Fruit fly (Drosophila melanogaster) whole organism, embryonic: ENCODE results near the gene Amacr.

Source experiments
- Abd-B ChIP-seq: fragments of 200-800 bp; sonication (Bioruptor generic); optimal IDR thresholded peaks from 2 replicates; lab custom pipeline; 2018; ENCODE audit warnings: missing biosample characterization, mild to moderate bottlenecking, missing genetic modification characterization, moderate library complexity
- B-H2 ChIP-seq: fragments of 200-800 bp; sonication (Bioruptor generic); optimal IDR thresholded peaks from 2 replicates; lab custom pipeline; 2018; ENCODE audit warnings: missing biosample characterization, mild to moderate bottlenecking, missing genetic modification characterization
- CG11723 ChIP-seq: fragments of 200-800 bp; sonication (Bioruptor generic); optimal IDR thresholded peaks from 2 replicates; lab custom pipeline; 2017; ENCODE audit warnings: missing biosample characterization, mild to moderate bottlenecking, missing genetic modification characterization
- CG12071 ChIP-seq: fragments of 200-800 bp; sonication (Bioruptor generic); optimal IDR thresholded peaks from 3 replicates; lab custom pipeline; 2018; ENCODE audit warnings: missing biosample characterization, mild to moderate bottlenecking, missing genetic modification characterization
- CG12391 ChIP-seq: fragments of 200-800 bp; sonication (Bioruptor generic); optimal IDR thresholded peaks from 3 replicates; lab custom pipeline; 2018; ENCODE audit warnings: missing biosample characterization, mild to moderate bottlenecking, missing genetic modification characterization, moderate library complexity
- CG13775 ChIP-seq: fragments of 200-800 bp; sonication (Bioruptor generic); optimal IDR thresholded peaks from 3 replicates; lab custom pipeline; 2017; ENCODE audit warnings: missing biosample characterization, mild to moderate bottlenecking, missing genetic modification characterization
- CG14667 ChIP-seq: fragments of 200-800 bp; sonication (Bioruptor generic); IDR thresholded peaks from 2 replicates; pipeline ENCODE4 v1.3.6; 2022; ENCODE audit warnings: missing biosample characterization, missing genetic modification characterization
- CG14710 ChIP-seq: fragments of 200-800 bp; sonication (Bioruptor generic); optimal IDR thresholded peaks from 3 replicates; lab custom pipeline; 2019; ENCODE audit warnings: missing biosample characterization, mild to moderate bottlenecking, missing genetic modification characterization, moderate library complexity
- CG18262 ChIP-seq: fragments of 200-800 bp; optimal IDR thresholded peaks from 3 replicates; lab custom pipeline; 2019; ENCODE audit warnings: missing biosample characterization, mild to moderate bottlenecking, missing genetic modification characterization, moderate library complexity
- CG30020 ChIP-seq: fragments of 200-800 bp; optimal IDR thresholded peaks from 2 replicates; lab custom pipeline; 2019; ENCODE audit warnings: missing biosample characterization, mild to moderate bottlenecking, missing genetic modification characterization, moderate library complexity
- CG34224 ChIP-seq: fragments of 200-800 bp; sonication (Bioruptor generic); IDR thresholded peaks from 3 replicates; pipeline ENCODE4 v1.3.6; 2022; ENCODE audit warnings: missing biosample characterization, missing genetic modification characterization; ENCODE audit not compliant: partially characterized antibody
- CG34376 ChIP-seq: fragments of 200-800 bp; sonication (Bioruptor generic); optimal IDR thresholded peaks from 2 replicates; lab custom pipeline; 2018; ENCODE audit warnings: missing biosample characterization, mild to moderate bottlenecking, missing genetic modification characterization
- CG5180 ChIP-seq: fragments of 200-800 bp; sonication (Bioruptor generic); optimal IDR thresholded peaks from 3 replicates; lab custom pipeline; 2017; ENCODE audit warnings: missing biosample characterization, missing genetic modification characterization, mild to moderate bottlenecking, moderate library complexity, missing genetic modification reagents
- CG7357 ChIP-seq: fragments of 200-800 bp; sonication (Bioruptor generic); IDR thresholded peaks from 3 replicates; pipeline ENCODE4 v1.3.6; 2022; ENCODE audit warnings: missing biosample characterization, missing genetic modification characterization
- CG7839 ChIP-seq: fragments of 200-800 bp; sonication (Bioruptor generic); optimal IDR thresholded peaks from 3 replicates; lab custom pipeline; 2018; ENCODE audit warnings: missing biosample characterization, mild to moderate bottlenecking, missing genetic modification characterization, moderate library complexity
- CG7928 ChIP-seq: fragments of 200-800 bp; sonication (Bioruptor generic); optimal IDR thresholded peaks from 2 replicates; lab custom pipeline; 2017; ENCODE audit warnings: missing biosample characterization, mild to moderate bottlenecking, missing genetic modification characterization
- CG7963 ChIP-seq: fragments of 200-800 bp; sonication (Bioruptor generic); IDR thresholded peaks from 3 replicates; pipeline ENCODE4 v1.3.6; 2022; ENCODE audit warnings: missing biosample characterization, missing genetic modification characterization; ENCODE audit not compliant: partially characterized antibody
- CG9932 ChIP-seq: fragments of 200-800 bp; sonication (Bioruptor generic); IDR thresholded peaks from 2 replicates; pipeline ENCODE4 v1.3.6; 2022; ENCODE audit warnings: missing biosample characterization, missing genetic modification characterization
- Deaf1 ChIP-seq: fragments of 200-800 bp; optimal IDR thresholded peaks from 3 replicates; lab custom pipeline; 2019; ENCODE audit warnings: missing biosample characterization, mild to moderate bottlenecking, missing genetic modification characterization, moderate library complexity
- ERR ChIP-seq: fragments of 200-800 bp; sonication (Bioruptor generic); optimal IDR thresholded peaks from 2 replicates; lab custom pipeline; 2016; ENCODE audit warnings: missing biosample characterization, missing genetic modification characterization
- Elba2 ChIP-seq: fragments of 200-800 bp; sonication (Bioruptor generic); optimal IDR thresholded peaks from 3 replicates; lab custom pipeline; 2016; ENCODE audit warnings: missing biosample characterization, missing genetic modification characterization
- Gsc ChIP-seq: fragments of 200-800 bp; sonication (Bioruptor generic); IDR thresholded peaks from 2 replicates; pipeline ENCODE4 v1.3.6; 2022; ENCODE audit warnings: missing biosample characterization, missing genetic modification characterization
- H15 ChIP-seq: fragments of 200-800 bp; sonication (Bioruptor generic); IDR thresholded peaks from 3 replicates; pipeline ENCODE4 v1.3.6; 2022; ENCODE audit warnings: missing biosample characterization, missing genetic modification characterization
- HmgD ChIP-seq: fragments of 200-800 bp; sonication (Bioruptor generic); optimal IDR thresholded peaks from 3 replicates; lab custom pipeline; 2016; ENCODE audit warnings: missing biosample characterization, missing genetic modification characterization
- Hr51 ChIP-seq, 2 experiments: fragments of 200-800 bp; sonication (Bioruptor generic); optimal IDR thresholded peaks; 2 replicates in 1 of 2; 3 replicates in 1 of 2; lab custom pipeline; 2016 to 2018; ENCODE audit warnings: missing biosample characterization in 2 of 2, missing genetic modification characterization in 2 of 2, mild to moderate bottlenecking in 1 of 2, moderate library complexity in 1 of 2
- Hr78 ChIP-seq, 2 experiments: fragments of 200-800 bp in 1 of 2; fragments of >200 bp in 1 of 2; sonication (Bioruptor generic) in 1 of 2; optimal IDR thresholded peaks; 2 replicates each; lab custom pipeline; 2017 to 2019; ENCODE audit warnings: missing biosample characterization in 2 of 2, missing genetic modification characterization in 2 of 2, mild to moderate bottlenecking in 1 of 2, moderate library complexity in 1 of 2
- Jarid2 ChIP-seq: fragments of 200-800 bp; sonication (Bioruptor generic); optimal IDR thresholded peaks from 3 replicates; lab custom pipeline; 2017; ENCODE audit warnings: mild to moderate bottlenecking, missing biosample characterization, missing genetic modification reagents, missing genetic modification characterization
- Mes4 ChIP-seq: fragments of 200-800 bp; sonication (Bioruptor generic); optimal IDR thresholded peaks from 2 replicates; lab custom pipeline; 2016; ENCODE audit warnings: missing biosample characterization, missing genetic modification characterization
- NFAT ChIP-seq: fragments of 200-800 bp; sonication (Bioruptor generic); IDR thresholded peaks from 2 replicates; pipeline ENCODE4 v1.3.6; 2022; ENCODE audit warnings: missing biosample characterization, missing genetic modification characterization
- Pdp1 ChIP-seq, 2 experiments: fragments of 200-800 bp; sonication (Bioruptor generic); optimal IDR thresholded peaks; 3 replicates each; lab custom pipeline; 2016; ENCODE audit warnings: missing biosample characterization in 2 of 2, missing genetic modification characterization in 2 of 2, mild to moderate bottlenecking in 1 of 2, moderate library complexity in 1 of 2
- Side ChIP-seq: fragments of 200-800 bp; sonication (Bioruptor generic); optimal IDR thresholded peaks from 2 replicates; lab custom pipeline; 2016; ENCODE audit warnings: missing biosample characterization, missing genetic modification characterization
- Sry-β ChIP-seq: fragments of 200-800 bp; sonication (Bioruptor generic); optimal IDR thresholded peaks from 2 replicates; lab custom pipeline; 2018; ENCODE audit warnings: missing biosample characterization, mild to moderate bottlenecking, missing genetic modification characterization, moderate library complexity
- Ssrp ChIP-seq: fragments of 200-800 bp; sonication (Bioruptor generic); optimal IDR thresholded peaks from 2 replicates; lab custom pipeline; 2018; ENCODE audit warnings: missing biosample characterization, mild to moderate bottlenecking, missing genetic modification characterization, moderate library complexity
- Xbp1 ChIP-seq: fragments of 200-800 bp; sonication (Bioruptor generic); optimal IDR thresholded peaks from 3 replicates; lab custom pipeline; 2016; ENCODE audit warnings: missing biosample characterization, mild to moderate bottlenecking, missing genetic modification characterization
- bbx ChIP-seq: fragments of 200-800 bp; sonication (Bioruptor generic); IDR thresholded peaks from 2 replicates; pipeline ENCODE4 v1.3.6; 2022; ENCODE audit warnings: missing biosample characterization, missing genetic modification characterization; ENCODE audit not compliant: partially characterized antibody
- bsh ChIP-seq, 2 experiments: fragments of 200-800 bp; sonication (Bioruptor generic); optimal IDR thresholded peaks; 2 replicates each; lab custom pipeline; 2017 to 2018; ENCODE audit warnings: mild to moderate bottlenecking in 2 of 2, missing biosample characterization in 2 of 2, missing genetic modification characterization in 2 of 2, moderate library complexity in 1 of 2
- disco-r ChIP-seq: fragments of 200-800 bp; sonication (Bioruptor generic); optimal IDR thresholded peaks from 2 replicates; lab custom pipeline; 2016; ENCODE audit warnings: missing biosample characterization, missing genetic modification characterization
- ham ChIP-seq: fragments of 200-800 bp; sonication (Bioruptor generic); IDR thresholded peaks from 2 replicates; pipeline ENCODE4 v1.3.6; 2022; ENCODE audit warnings: missing biosample characterization, missing genetic modification characterization
- lmd ChIP-seq: fragments of 200-800 bp; sonication (Bioruptor generic); IDR thresholded peaks from 2 replicates; pipeline ENCODE4 v1.3.6; 2022; ENCODE audit warnings: missing biosample characterization, missing genetic modification characterization
- maf-S ChIP-seq: fragments of 200-800 bp; sonication (Bioruptor generic); optimal IDR thresholded peaks from 2 replicates; lab custom pipeline; 2016; ENCODE audit warnings: missing biosample characterization, missing genetic modification characterization
- nom ChIP-seq: fragments of 200-800 bp; sonication (Bioruptor generic); optimal IDR thresholded peaks from 2 replicates; lab custom pipeline; 2017; ENCODE audit warnings: missing biosample characterization, missing genetic modification characterization, mild to moderate bottlenecking, moderate library complexity, missing genetic modification reagents
- org-1 ChIP-seq: fragments of 200-800 bp; sonication (Bioruptor generic); optimal IDR thresholded peaks from 2 replicates; lab custom pipeline; 2017; ENCODE audit warnings: missing biosample characterization, missing genetic modification characterization
- p53 ChIP-seq: fragments of 200-800 bp; sonication (Bioruptor generic); optimal IDR thresholded peaks from 2 replicates; lab custom pipeline; 2016; ENCODE audit warnings: missing biosample characterization, missing genetic modification characterization
- tio ChIP-seq: fragments of 200-800 bp; sonication (Bioruptor generic); optimal IDR thresholded peaks from 2 replicates; lab custom pipeline; 2017; ENCODE audit warnings: missing biosample characterization, missing genetic modification characterization, inconsistent platforms
- tx ChIP-seq: fragments of 200-800 bp; sonication (Bioruptor generic); optimal IDR thresholded peaks from 2 replicates; lab custom pipeline; 2016; ENCODE audit warnings: missing biosample characterization, missing genetic modification characterization

The Amacr gene

dm6 chr2L:20759809-20760485, 7.8 kb upstream of the Amacr start (continued):
- TF ChIP-seq Hr51 (GFP tag; optimal IDR thresholded peaks at IDR 0.05; lab: Kevin White, UChicago): peak in 1 of 2 experiments; percentile 67
- no peak for TF ChIP-seq CG12071 (GFP tag; lab: Kevin White, UChicago)
- peak; percentile 59 for TF ChIP-seq Ssrp (tag; lab: Kevin White, UChicago)

dm6 chr2L:20758847-20759465, 6.8 kb upstream of the Amacr start:
- TF ChIP-seq Hr78 (GFP tag; optimal IDR thresholded peaks at IDR 0.05; lab: Kevin White, UChicago): no peak
- TF ChIP-seq CG30020 (tag; lab: Kevin White, UChicago): no peak
- no peak for TF ChIP-seq CG34224 (GFP tag; lab: Robert Waterston, UW)
- TF ChIP-seq Abd-B (GFP tag; lab: Kevin White, UChicago): peak; percentile 55
- TF ChIP-seq CG34376: peak; percentile 40
- TF ChIP-seq CG11723: no peak
- TF ChIP-seq disco-r (GFP tag; lab: Kevin White, UChicago): peak; percentile 17
- peak; percentile 49 for TF ChIP-seq Jarid2 (GFP tag; lab: Kevin White, UChicago)
- no peak for TF ChIP-seq bbx
- no peak for TF ChIP-seq Gsc (GFP tag; lab: Robert Waterston, UW)
- TF ChIP-seq NFAT (GFP tag; lab: Robert Waterston, UW): peak; percentile 78
- peak; percentile 85 for TF ChIP-seq CG9932 (GFP tag; lab: Robert Waterston, UW)
- no peak for TF ChIP-seq ERR
- peak; percentile 45 for TF ChIP-seq Xbp1 (GFP tag; lab: Kevin White, UChicago)
- no peak for TF ChIP-seq Elba2 (GFP tag; lab: Kevin White, UChicago)
- peak; percentile 68 for TF ChIP-seq CG18262 (tag; lab: Kevin White, UChicago)
- TF ChIP-seq Sry-β (GFP tag; lab: Kevin White, UChicago): no peak
- TF ChIP-seq maf-S (GFP tag; lab: Kevin White, UChicago): peak; percentile 22
- TF ChIP-seq CG7357 (GFP tag; lab: Robert Waterston, UW): peak; percentile 67; the same call in 2 of the 3 replicates
- TF ChIP-seq ham: peak; percentile 26; the same call in 1 of the 2 replicates
- TF ChIP-seq Pdp1 (GFP tag; optimal IDR thresholded peaks at IDR 0.05; lab: Kevin White, UChicago): peak in 1 of 2 experiments; percentile 56
- no peak for TF ChIP-seq CG7963 (GFP tag; lab: Robert Waterston, UW)
- peak; percentile 0 for TF ChIP-seq Mes4
- TF ChIP-seq CG5180 (GFP tag; lab: Kevin White, UChicago): peak; percentile 19
- peak; percentile 77 for TF ChIP-seq lmd (GFP tag; lab: Robert Waterston, UW)
- TF ChIP-seq CG14710: peak; percentile 29
- TF ChIP-seq tx (GFP tag; lab: Kevin White, UChicago): peak; percentile 30
- TF ChIP-seq CG14667: peak; percentile 38; the same call in 1 of the 2 replicates
- TF ChIP-seq H15 (GFP tag; lab: Robert Waterston, UW): no peak
- TF ChIP-seq Deaf1: peak; percentile 61
- TF ChIP-seq bsh (GFP tag; optimal IDR thresholded peaks at IDR 0.05; lab: Kevin White, UChicago): peak; percentile 52 to 65
- peak; percentile 57 for TF ChIP-seq CG12391 (tag; lab: Kevin White, UChicago)
- peak; percentile 42 for TF ChIP-seq nom
- TF ChIP-seq CG7928 (GFP tag; lab: Kevin White, UChicago): peak; percentile 49
- TF ChIP-seq tio (GFP tag; lab: Kevin White, UChicago): peak; percentile 57
- no peak for TF ChIP-seq p53
- TF ChIP-seq Side (GFP tag; lab: Kevin White, UChicago): peak; percentile 13
- TF ChIP-seq HmgD: no peak
- TF ChIP-seq CG13775 (GFP tag; lab: Kevin White, UChicago): peak; percentile 61
- peak; percentile 77 for TF ChIP-seq CG7839 (tag; lab: Kevin White, UChicago)
- TF ChIP-seq B-H2 (GFP tag; lab: Kevin White, UChicago): no peak
- peak; percentile 32 for TF ChIP-seq org-1 (GFP tag; lab: Kevin White, UChicago)
